Fruit fly (Drosophila melanogaster) whole organism, prepupa: ENCODE measurements around the gene bib.

ENCODE experiments used
- Blimp-1 ChIP-seq: fragments of 200-800 bp; sonication (Bioruptor generic); optimal IDR thresholded peaks from 3 replicates; lab custom pipeline; 2017; ENCODE audit warnings: missing biosample characterization, missing genetic modification characterization, mild to moderate bottlenecking, moderate library complexity, missing genetic modification reagents
- CG10631 ChIP-seq: fragments of 200-800 bp; sonication (Bioruptor generic); optimal IDR thresholded peaks from 2 replicates; lab custom pipeline; 2016; ENCODE audit warnings: missing biosample characterization, missing genetic modification characterization
- CG10669 ChIP-seq: fragments of 200-800 bp; sonication (Bioruptor generic); optimal IDR thresholded peaks from 3 replicates; lab custom pipeline; 2018; ENCODE audit warnings: missing biosample characterization, mild to moderate bottlenecking, missing genetic modification characterization, moderate library complexity
- CG11294 ChIP-seq: fragments of 200-800 bp; sonication (Bioruptor generic); IDR thresholded peaks from 2 replicates; pipeline ENCODE4 v1.3.6; 2022; ENCODE audit warnings: missing biosample characterization, missing genetic modification characterization
- CG11902 ChIP-seq: fragments of 200-800 bp; sonication (Bioruptor generic); optimal IDR thresholded peaks from 3 replicates; lab custom pipeline; 2016; ENCODE audit warnings: missing biosample characterization, missing genetic modification characterization
- CG15336 ChIP-seq: fragments of 200-800 bp; sonication (Bioruptor generic); IDR thresholded peaks from 2 replicates; pipeline ENCODE4 v1.3.6; 2022; ENCODE audit warnings: missing biosample characterization, missing genetic modification characterization
- CG3032 ChIP-seq: fragments of 200-800 bp; optimal IDR thresholded peaks from 2 replicates; lab custom pipeline; 2019; ENCODE audit warnings: missing biosample characterization, mild to moderate bottlenecking, missing genetic modification characterization, moderate library complexity
- CG31627 ChIP-seq: fragments of 200-800 bp; sonication (Bioruptor generic); optimal IDR thresholded peaks from 3 replicates; lab custom pipeline; 2016; ENCODE audit warnings: missing biosample characterization, missing genetic modification characterization
- CG34406 ChIP-seq: fragments of 200-800 bp; sonication (Bioruptor generic); optimal IDR thresholded peaks from 3 replicates; lab custom pipeline; 2016; ENCODE audit warnings: missing biosample characterization, missing genetic modification characterization
- CG3919 ChIP-seq: fragments of 200-800 bp; sonication (Bioruptor generic); optimal IDR thresholded peaks from 3 replicates; lab custom pipeline; 2016; ENCODE audit warnings: missing biosample characterization, missing genetic modification characterization
- CG4318 ChIP-seq: fragments of 200-800 bp; sonication (Bioruptor generic); optimal IDR thresholded peaks from 3 replicates; lab custom pipeline; 2017; ENCODE audit warnings: missing biosample characterization, mild to moderate bottlenecking, missing genetic modification characterization
- CG6163 ChIP-seq: fragments of 200-800 bp; sonication (Bioruptor generic); IDR thresholded peaks from 3 replicates; pipeline ENCODE4 v1.3.6; 2022; ENCODE audit warnings: missing biosample characterization, missing genetic modification characterization
- CG6276 ChIP-seq: fragments of 200-800 bp; sonication (Bioruptor generic); optimal IDR thresholded peaks from 2 replicates; lab custom pipeline; 2017; ENCODE audit warnings: missing biosample characterization, mild to moderate bottlenecking, missing genetic modification characterization
- CG6792 ChIP-seq: fragments of 200-800 bp; sonication (Bioruptor generic); optimal IDR thresholded peaks from 3 replicates; lab custom pipeline; 2016; ENCODE audit warnings: missing biosample characterization, missing genetic modification characterization
- CG6808 ChIP-seq: fragments of 200-800 bp; sonication (Bioruptor generic); optimal IDR thresholded peaks from 3 replicates; lab custom pipeline; 2017; ENCODE audit warnings: missing biosample characterization, missing genetic modification characterization, mild to moderate bottlenecking, moderate library complexity, missing genetic modification reagents
- CG6854 ChIP-seq: fragments of 200-800 bp; sonication (Bioruptor generic); optimal IDR thresholded peaks from 2 replicates; lab custom pipeline; 2017; ENCODE audit warnings: missing biosample characterization, mild to moderate bottlenecking, missing genetic modification characterization
- CG8119 ChIP-seq: fragments of 200-800 bp; sonication (Bioruptor generic); IDR thresholded peaks from 3 replicates; pipeline ENCODE4 v1.3.6; 2022; ENCODE audit warnings: missing biosample characterization, missing genetic modification characterization
- CG8319 ChIP-seq: fragments of 200-800 bp; sonication (Bioruptor generic); optimal IDR thresholded peaks from 3 replicates; lab custom pipeline; 2016; ENCODE audit warnings: missing biosample characterization, missing genetic modification characterization
- CG8632 ChIP-seq: fragments of 200-800 bp; sonication (Bioruptor generic); optimal IDR thresholded peaks from 3 replicates; lab custom pipeline; 2016; ENCODE audit warnings: missing biosample characterization, missing genetic modification characterization
- CG9139 ChIP-seq: fragments of 200-800 bp; sonication (Bioruptor generic); optimal IDR thresholded peaks from 3 replicates; lab custom pipeline; 2017; ENCODE audit warnings: missing biosample characterization, mild to moderate bottlenecking, missing genetic modification characterization
- Eip75B ChIP-seq: fragments of 200-800 bp; sonication (Bioruptor generic); optimal IDR thresholded peaks from 3 replicates; lab custom pipeline; 2016; ENCODE audit warnings: missing biosample characterization, missing genetic modification characterization
- Eip78C ChIP-seq: fragments of 200-800 bp; sonication (Bioruptor generic); peaks from one replicate; lab custom pipeline; 2016; ENCODE audit warnings: missing biosample characterization, missing genetic modification characterization
- Eip93F ChIP-seq: fragments of 200-800 bp; sonication (Bioruptor generic); optimal IDR thresholded peaks from 2 replicates; lab custom pipeline; 2016; ENCODE audit warnings: missing biosample characterization, mild to moderate bottlenecking, missing genetic modification characterization
- Ets21C ChIP-seq: fragments of 200-800 bp; sonication (Bioruptor generic); optimal IDR thresholded peaks from 3 replicates; lab custom pipeline; 2016; ENCODE audit warnings: missing biosample characterization, missing genetic modification characterization
- Ets96B ChIP-seq: fragments of 200-800 bp; optimal IDR thresholded peaks from 2 replicates; lab custom pipeline; 2019; ENCODE audit warnings: missing biosample characterization, mild to moderate bottlenecking, missing genetic modification characterization, moderate library complexity
- Gug ChIP-seq: fragments of 200-800 bp; sonication (Bioruptor generic); IDR thresholded peaks from 2 replicates; pipeline ENCODE4 v1.3.6; 2022; ENCODE audit warnings: missing biosample characterization, missing genetic modification characterization
- Hr38 ChIP-seq: sonication (Bioruptor generic); optimal IDR thresholded peaks from 2 replicates; lab custom pipeline; 2016; ENCODE audit warnings: missing biosample characterization, missing genetic modification characterization
- Hr39 ChIP-seq: fragments of 200-800 bp; sonication (Bioruptor generic); optimal IDR thresholded peaks from 2 replicates; lab custom pipeline; 2016; ENCODE audit warnings: missing biosample characterization, missing genetic modification characterization
- Hr4 ChIP-seq: fragments of 200-800 bp; sonication (Bioruptor generic); optimal IDR thresholded peaks from 3 replicates; lab custom pipeline; 2016; ENCODE audit warnings: missing biosample characterization, missing genetic modification characterization
- Lpt ChIP-seq: fragments of 200-800 bp; sonication (Bioruptor generic); optimal IDR thresholded peaks from 3 replicates; lab custom pipeline; 2016; ENCODE audit warnings: missing biosample characterization, missing genetic modification characterization
- Met ChIP-seq: fragments of 200-800 bp; sonication (Bioruptor generic); optimal IDR thresholded peaks from 3 replicates; lab custom pipeline; 2016; ENCODE audit warnings: missing biosample characterization, missing genetic modification characterization
- Sox102F ChIP-seq: fragments of 200-800 bp; sonication (Bioruptor generic); optimal IDR thresholded peaks from 2 replicates; lab custom pipeline; 2016; ENCODE audit warnings: missing biosample characterization, mild to moderate bottlenecking, missing genetic modification characterization
- Sox14 ChIP-seq: fragments of 200-800 bp; sonication (Bioruptor generic); optimal IDR thresholded peaks from 3 replicates; lab custom pipeline; 2016; ENCODE audit warnings: missing biosample characterization, missing genetic modification characterization
- Sox15 ChIP-seq: fragments of 200-800 bp; sonication (Bioruptor generic); optimal IDR thresholded peaks from 3 replicates; lab custom pipeline; 2016; ENCODE audit warnings: missing biosample characterization, missing genetic modification characterization
- achi ChIP-seq: fragments of 200-800 bp; sonication (Bioruptor generic); optimal IDR thresholded peaks from 3 replicates; lab custom pipeline; 2016; ENCODE audit warnings: missing biosample characterization, missing genetic modification characterization
- acj6 ChIP-seq: fragments of 200-800 bp; sonication (Bioruptor generic); optimal IDR thresholded peaks from 3 replicates; lab custom pipeline; 2016; ENCODE audit warnings: missing biosample characterization, missing genetic modification characterization
- dac ChIP-seq: fragments of 200-800 bp; sonication (Bioruptor generic); optimal IDR thresholded peaks from 2 replicates; lab custom pipeline; 2017; ENCODE audit warnings: missing biosample characterization, mild to moderate bottlenecking, missing genetic modification characterization
- dsx ChIP-seq: fragments of 200-800 bp; optimal IDR thresholded peaks from 3 replicates; lab custom pipeline; 2019; ENCODE audit warnings: missing biosample characterization, mild to moderate bottlenecking, missing genetic modification characterization, moderate library complexity; ENCODE audit not compliant: poor library complexity, severe bottlenecking
- eg ChIP-seq: fragments of 200-800 bp; sonication (Bioruptor generic); IDR thresholded peaks from 3 replicates; pipeline ENCODE4 v1.3.6; 2022; ENCODE audit warnings: missing biosample characterization, missing genetic modification characterization
- fd59A ChIP-seq: fragments of 200-800 bp; sonication (Bioruptor generic); optimal IDR thresholded peaks from 2 replicates; lab custom pipeline; 2017; ENCODE audit warnings: missing biosample characterization, mild to moderate bottlenecking, missing genetic modification characterization, missing genetic modification reagents
- fkh ChIP-seq: fragments of 200-800 bp; sonication (Bioruptor generic); optimal IDR thresholded peaks from 3 replicates; lab custom pipeline; 2017; ENCODE audit warnings: missing biosample characterization, mild to moderate bottlenecking, missing genetic modification characterization, moderate library complexity
- lz ChIP-seq: fragments of 200-800 bp; sonication (Bioruptor generic); optimal IDR thresholded peaks from 3 replicates; lab custom pipeline; 2016; ENCODE audit warnings: missing biosample characterization, missing genetic modification characterization
- net ChIP-seq: fragments of 200-800 bp; sonication (Bioruptor generic); optimal IDR thresholded peaks from 3 replicates; lab custom pipeline; 2016; ENCODE audit warnings: missing biosample characterization, missing genetic modification characterization
- spab ChIP-seq: fragments of 200-800 bp; sonication (Bioruptor generic); optimal IDR thresholded peaks from 2 replicates; lab custom pipeline; 2017; ENCODE audit warnings: missing biosample characterization, mild to moderate bottlenecking, missing genetic modification characterization, missing genetic modification reagents
- ss ChIP-seq, 2 experiments: fragments of 200-800 bp; sonication (Bioruptor generic); optimal IDR thresholded peaks; 2 replicates in 1 of 2; 3 replicates in 1 of 2; lab custom pipeline; 2017 to 2018; ENCODE audit warnings: mild to moderate bottlenecking in 2 of 2, missing biosample characterization in 2 of 2, missing genetic modification characterization in 2 of 2, moderate library complexity in 1 of 2
- svp ChIP-seq: fragments of 200-800 bp; sonication (Bioruptor generic); peaks from one replicate; lab custom pipeline; 2016; ENCODE audit warnings: missing biosample characterization, missing genetic modification characterization
- topi ChIP-seq: fragments of 200-800 bp; sonication (Bioruptor generic); optimal IDR thresholded peaks from 3 replicates; lab custom pipeline; 2016; ENCODE audit warnings: missing biosample characterization, missing genetic modification characterization
- vri ChIP-seq: fragments of 200-800 bp; sonication (Bioruptor generic); optimal IDR thresholded peaks from 3 replicates; lab custom pipeline; 2016; ENCODE audit warnings: missing biosample characterization, mild to moderate bottlenecking, missing genetic modification characterization

Gene bib

DNA sequence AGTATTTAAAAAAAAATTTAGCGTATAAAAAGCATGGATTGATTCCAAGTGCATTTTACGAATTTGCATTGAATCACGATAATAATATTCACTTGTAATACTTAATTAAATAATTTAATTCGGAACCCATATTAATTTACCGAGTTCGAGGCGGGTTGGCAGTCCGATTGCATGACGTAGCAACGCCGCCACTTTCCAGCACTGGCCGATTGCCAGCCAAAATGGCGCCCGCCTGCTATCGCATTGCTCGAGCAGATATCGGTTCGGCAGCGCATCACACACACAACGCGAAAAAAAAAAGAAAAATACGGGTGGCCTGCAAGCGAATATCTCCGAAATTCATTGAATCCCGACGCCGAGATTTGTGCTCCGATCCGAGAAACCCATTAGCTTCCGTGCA, 19.1 kb downstream of the bib start, which contains the start of gene Ndf (continued):
- no peak for TF ChIP-seq dsx
- TF ChIP-seq CG3919: peak; percentile 59
- TF ChIP-seq eg (GFP tag; lab: Robert Waterston, UW): peak; percentile 63
- TF ChIP-seq Hr4 (GFP tag; lab: Kevin White, UChicago): peak; percentile 16
- TF ChIP-seq Ets21C (GFP tag; lab: Kevin White, UChicago): peak; percentile 24
- TF ChIP-seq CG8632: peak; percentile 8
- peak; percentile 64 for TF ChIP-seq CG31627 (GFP tag; lab: Kevin White, UChicago)
- TF ChIP-seq CG6854 (GFP tag; lab: Kevin White, UChicago): no peak
- peak; percentile 20 for TF ChIP-seq CG8319 (GFP tag; lab: Kevin White, UChicago)
- TF ChIP-seq CG6276 (GFP tag; lab: Kevin White, UChicago): no peak
- TF ChIP-seq Gug: peak; percentile 38; the same call in 1 of the 2 replicates
- TF ChIP-seq achi (GFP tag; lab: Kevin White, UChicago): peak; percentile 76
- peak; percentile 15 for TF ChIP-seq Eip75B
- peak; percentile 14 to 35 for TF ChIP-seq ss (GFP tag; optimal IDR thresholded peaks at IDR 0.05; lab: Kevin White, UChicago)
- peak; percentile 23 for TF ChIP-seq CG34406 (GFP tag; lab: Kevin White, UChicago)
- 0 out of 3 replicates have a peak, but pooled peaks have one; percentile 16 for TF ChIP-seq CG8119
- TF ChIP-seq CG6808: peak; percentile 37
- peak; percentile 6 for TF ChIP-seq CG10669 (GFP tag; lab: Kevin White, UChicago)
- no peak for TF ChIP-seq acj6 (GFP tag; lab: Kevin White, UChicago)
- no peak for TF ChIP-seq Hr39
- no peak for TF ChIP-seq Blimp-1 (GFP tag; lab: Kevin White, UChicago)
- peak; percentile 16 for TF ChIP-seq Eip93F (GFP tag; lab: Kevin White, UChicago)
- peak; percentile 16 for TF ChIP-seq dac (GFP tag; lab: Kevin White, UChicago)
- peak; percentile 55 for TF ChIP-seq CG6792 (GFP tag; lab: Kevin White, UChicago)
- TF ChIP-seq svp (GFP tag; lab: Kevin White, UChicago): no peak
- TF ChIP-seq Met (GFP tag; lab: Kevin White, UChicago): peak; percentile 57
- TF ChIP-seq CG9139 (GFP tag; lab: Kevin White, UChicago): peak; percentile 46
- TF ChIP-seq Lpt (GFP tag; lab: Kevin White, UChicago): no peak
- TF ChIP-seq Hr38: no peak
- peak; percentile 75 for TF ChIP-seq CG6163
- TF ChIP-seq CG11902: peak; percentile 13
- TF ChIP-seq vri (GFP tag; lab: Kevin White, UChicago): no peak
- TF ChIP-seq fd59A (GFP tag; lab: Kevin White, UChicago): peak; percentile 33
- peak; percentile 38; the same call in 1 of the 2 replicates for TF ChIP-seq CG15336 (GFP tag; lab: Robert Waterston, UW)
- peak; percentile 58 for TF ChIP-seq lz (GFP tag; lab: Kevin White, UChicago)
- peak; percentile 49 for TF ChIP-seq CG3032 (tag; lab: Kevin White, UChicago)
- no peak for TF ChIP-seq spab (GFP tag; lab: Kevin White, UChicago)
- TF ChIP-seq, all 60 proteins: peak for 41

DNA sequence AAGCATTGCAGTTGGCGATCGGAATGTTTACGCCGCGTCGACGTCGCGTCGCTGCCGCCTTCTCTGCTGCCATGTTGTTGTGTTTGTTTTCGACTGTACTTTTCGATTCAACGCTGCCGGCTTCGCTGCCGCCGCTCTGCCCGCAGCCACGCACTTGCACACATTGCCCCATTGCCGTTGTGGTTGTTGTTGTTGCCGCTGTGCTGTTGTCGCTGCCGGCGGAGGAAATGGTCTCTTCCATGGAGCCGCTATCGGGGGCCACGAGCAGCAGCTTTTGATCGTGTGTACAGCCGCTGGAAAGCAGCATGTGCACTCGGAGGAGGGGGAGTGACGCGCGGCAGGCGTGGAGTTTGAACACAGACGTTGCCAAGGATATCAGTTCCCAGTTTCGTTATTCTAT, 20.1 kb downstream of the bib start:
- TF ChIP-seq Sox14 (GFP tag; lab: Kevin White, UChicago) (no peak), Sox15 (GFP tag; lab: Kevin White, UChicago) (no peak), CG6276 (GFP tag; lab: Kevin White, UChicago) (no peak), CG6808 (no peak), CG9139 (GFP tag; lab: Kevin White, UChicago) (peak; percentile 11), CG6163 (peak; percentile 42; the same call in 2 of the 3 replicates), CG8319 (GFP tag; lab: Kevin White, UChicago) (no peak), net (peak; percentile 18), CG11902 (no peak), Sox102F (no peak), topi (no peak), Ets96B (tag; lab: Kevin White, UChicago) (no peak), fkh (peak; percentile 27), Ets21C (GFP tag; lab: Kevin White, UChicago) (no peak), Hr38 (no peak), CG15336 (GFP tag; lab: Robert Waterston, UW) (0 out of 2 replicates have a peak, but pooled peaks have one; percentile 32), CG4318 (GFP tag; lab: Kevin White, UChicago) (no peak), Hr39 (no peak), ss (GFP tag; optimal IDR thresholded peaks at IDR 0.05; lab: Kevin White, UChicago) (peak in 1 of 2 experiments; percentile 28), Blimp-1 (GFP tag; lab: Kevin White, UChicago) (no peak), fd59A (GFP tag; lab: Kevin White, UChicago) (no peak), Lpt (GFP tag; lab: Kevin White, UChicago) (no peak), CG11294 (GFP tag; lab: Robert Waterston, UW) (no peak), Eip93F (GFP tag; lab: Kevin White, UChicago) (no peak), CG8119 (no peak), CG6792 (GFP tag; lab: Kevin White, UChicago) (no peak), CG10631 (GFP tag; lab: Kevin White, UChicago) (no peak), CG10669 (GFP tag; lab: Kevin White, UChicago) (no peak), Eip75B (no peak), CG31627 (GFP tag; lab: Kevin White, UChicago) (no peak), Gug (no peak), Eip78C (GFP tag; lab: Kevin White, UChicago) (peak; percentile 77)
